Worm (Caenorhabditis elegans): ENCODE measurements around the gene Y11D7A.9.
"Not testable (repeated sequence)": the region's sequence is repeated elsewhere in the genome, so short reads cannot be mapped to it uniquely, and the experiment has no call there.

DNA sequence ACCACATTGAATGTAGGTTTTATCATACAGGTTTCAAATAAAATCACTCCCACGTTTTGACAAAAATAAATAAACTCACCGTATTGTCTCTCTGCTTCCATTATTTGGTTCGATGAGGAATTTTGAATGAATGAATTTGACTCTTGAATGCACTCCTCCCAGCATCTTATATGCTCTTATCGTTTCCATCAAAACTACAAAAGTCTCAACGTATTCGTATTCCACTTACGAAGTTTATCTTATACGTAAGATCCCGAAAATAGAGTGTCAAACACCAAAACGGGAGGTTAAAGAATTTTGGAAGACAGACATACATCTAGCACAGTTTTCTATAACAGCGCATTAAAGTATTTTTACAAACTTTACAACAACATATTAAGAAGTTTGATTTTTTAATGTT is 37.9 kb upstream of the Y11D7A.9 start, which contains the start of gene nhr-264:
- not testable (repeated sequence) for TF ChIP-seq ztf-29 (GFP tag; IDR thresholded peaks at IDR 0.05); klf-2 (GFP tag; conservative IDR thresholded peaks at IDR 0.05); ref-1 (GFP tag; conservative IDR thresholded peaks at IDR 0.05); med-1 (GFP tag; optimal IDR thresholded peaks at IDR 0.05; ENCODE audit: insufficient read depth)
